Worm (Caenorhabditis elegans): ENCODE measurements around the gene ifta-2.

Gene ifta-2

ce11 chrIV:17262385-17262784, 39.4 kb downstream of the ifta-2 start, which contains the start of gene ZK550.6:
ZK550.6 (minus strand) TSS chrIV:17262485.
- TF ChIP-seq tbx-8 (GFP tag; optimal IDR thresholded peaks at IDR 0.05) (no peak), unc-39 (tag; optimal IDR thresholded peaks at IDR 0.05) (no peak), sptf-1 (tag; optimal IDR thresholded peaks at IDR 0.05) (no peak), unc-120 (tag; optimal IDR thresholded peaks at IDR 0.05; ENCODE audit: poor library complexity, severe bottlenecking) (no peak), lsy-2 (tag; optimal IDR thresholded peaks at IDR 0.05) (no peak)

- no peak for TF ChIP-seq nhr-12 (tag; optimal IDR thresholded peaks at IDR 0.05)
- TF ChIP-seq nhr-2 (tag; optimal IDR thresholded peaks at IDR 0.05): no peak
- no peak for TF ChIP-seq elt-1 (tag; optimal IDR thresholded peaks at IDR 0.05; ENCODE audit: borderline replicate concordance, insufficient read depth)
- TF ChIP-seq unc-62 (GFP tag; optimal IDR thresholded peaks at IDR 0.05): no peak
- TF ChIP-seq flh-1 (GFP tag; optimal IDR thresholded peaks at IDR 0.05): no peak
- TF ChIP-seq mls-2 (tag; optimal IDR thresholded peaks at IDR 0.05): no peak
- no peak for TF ChIP-seq ces-1 (GFP tag; optimal IDR thresholded peaks at IDR 0.05)
- no peak for TF ChIP-seq elt-3 (tag; optimal IDR thresholded peaks at IDR 0.05)
- TF ChIP-seq nhr-28 (tag; optimal IDR thresholded peaks at IDR 0.05): no peak
- no peak for TF ChIP-seq unc-120 (tag; optimal IDR thresholded peaks at IDR 0.05; ENCODE audit: poor library complexity, severe bottlenecking)
- no peak for TF ChIP-seq nhr-237 (tag; optimal IDR thresholded peaks at IDR 0.05)
- TF ChIP-seq pha-4 (tag; optimal IDR thresholded peaks at IDR 0.05): no peak
- TF ChIP-seq sptf-1 (tag; optimal IDR thresholded peaks at IDR 0.05): no peak
- no peak for TF ChIP-seq tbx-8 (GFP tag; optimal IDR thresholded peaks at IDR 0.05)
Measured at ce11 chrIV:17259310-17259709, 42.5 kb downstream of the ifta-2 start, which contains the start of gene phyh-1. phyh-1 (minus strand) TSS chrIV:17259410.

ce11 chrIV:17258824-17259223, 43.0 kb downstream of the ifta-2 start:
- no peak for TF ChIP-seq snpc-4 (tag; optimal IDR thresholded peaks at IDR 0.05)
- TF ChIP-seq cnd-1 (tag; optimal IDR thresholded peaks at IDR 0.05): no peak
- TF ChIP-seq ham-2 (GFP tag; optimal IDR thresholded peaks at IDR 0.05): no peak
- no peak for TF ChIP-seq unc-39 (tag; optimal IDR thresholded peaks at IDR 0.05)
- TF ChIP-seq bed-3 (GFP tag; optimal IDR thresholded peaks at IDR 0.05): no peak
- TF ChIP-seq nhr-237 (tag; optimal IDR thresholded peaks at IDR 0.05): no peak
- no peak for TF ChIP-seq lin-13 (tag; optimal IDR thresholded peaks at IDR 0.05)
- no peak for TF ChIP-seq nhr-76 (tag; optimal IDR thresholded peaks at IDR 0.05)
- no peak for TF ChIP-seq M03D4.4 (tag; optimal IDR thresholded peaks at IDR 0.05)
- TF ChIP-seq nhr-12 (tag; optimal IDR thresholded peaks at IDR 0.05): no peak
- no peak for TF ChIP-seq unc-120 (tag; optimal IDR thresholded peaks at IDR 0.05; ENCODE audit: poor library complexity, severe bottlenecking)
- no peak for TF ChIP-seq tbx-8 (GFP tag; optimal IDR thresholded peaks at IDR 0.05)
- no peak for TF ChIP-seq mab-5 (tag; optimal IDR thresholded peaks at IDR 0.05)
- TF ChIP-seq elt-1 (tag; optimal IDR thresholded peaks at IDR 0.05; ENCODE audit: borderline replicate concordance, insufficient read depth): no peak
- no peak for TF ChIP-seq zip-8 (tag; optimal IDR thresholded peaks at IDR 0.05)
- no peak for TF ChIP-seq ces-1 (GFP tag; optimal IDR thresholded peaks at IDR 0.05)
- no peak for TF ChIP-seq flh-1 (GFP tag; optimal IDR thresholded peaks at IDR 0.05)
- no peak for TF ChIP-seq pha-4 (tag; optimal IDR thresholded peaks at IDR 0.05)
- TF ChIP-seq mls-2 (tag; optimal IDR thresholded peaks at IDR 0.05): no peak
- no peak for TF ChIP-seq blmp-1 (tag; optimal IDR thresholded peaks at IDR 0.05)

- TF ChIP-seq hlh-1 (tag; optimal IDR thresholded peaks at IDR 0.05) (no peak), M03D4.4 (tag; optimal IDR thresholded peaks at IDR 0.05) (no peak)
Measured at ce11 chrIV:17255001-17255400, 46.8 kb downstream of the ifta-2 start, which contains the start of gene gtf-2E1. gtf-2E1 (plus strand) TSS chrIV:17255301.

- TF ChIP-seq unc-39 (tag; optimal IDR thresholded peaks at IDR 0.05) (no peak), lin-13 (tag; optimal IDR thresholded peaks at IDR 0.05) (no peak), unc-62 (GFP tag; optimal IDR thresholded peaks at IDR 0.05) (no peak), nhr-12 (tag; optimal IDR thresholded peaks at IDR 0.05) (no peak), drap-1 (GFP tag; optimal IDR thresholded peaks at IDR 0.05) (no peak), lsy-2 (tag; optimal IDR thresholded peaks at IDR 0.05) (no peak), M03D4.4 (tag; optimal IDR thresholded peaks at IDR 0.05) (no peak), zip-8 (tag; optimal IDR thresholded peaks at IDR 0.05) (no peak), elt-1 (tag; optimal IDR thresholded peaks at IDR 0.05; ENCODE audit: borderline replicate concordance, insufficient read depth) (no peak), ceh-39 (tag; optimal IDR thresholded peaks at IDR 0.05) (no peak), tbx-8 (GFP tag; optimal IDR thresholded peaks at IDR 0.05) (no peak), ham-2 (GFP tag; optimal IDR thresholded peaks at IDR 0.05) (no peak), snpc-4 (tag; optimal IDR thresholded peaks at IDR 0.05) (no peak), nhr-76 (tag; optimal IDR thresholded peaks at IDR 0.05) (no peak), nhr-28 (tag; optimal IDR thresholded peaks at IDR 0.05) (no peak), elt-3 (tag; optimal IDR thresholded peaks at IDR 0.05) (no peak), sem-2 (GFP tag; optimal IDR thresholded peaks at IDR 0.05) (no peak)
Measured at ce11 chrIV:17253435-17253834, 48.4 kb downstream of the ifta-2 start.
